Worm (Caenorhabditis elegans) whole organism, early embryonic: ENCODE measurements around the gene oac-21.

Source experiments
- F13C5.2 ChIP-seq: sonication (generic microtip); optimal IDR thresholded peaks from 2 replicates; lab custom pipeline; 2017; ENCODE audit warnings: mild to moderate bottlenecking, missing genetic modification characterization, inconsistent platforms, missing compliant biosample characterization
- aly-1 ChIP-seq: sonication (generic microtip); optimal IDR thresholded peaks from 2 replicates; lab custom pipeline; 2016; ENCODE audit warnings: missing genetic modification characterization, missing compliant biosample characterization
- ama-1 ChIP-seq: fragments of 150-350 bp; optimal IDR thresholded peaks from 2 replicates; lab custom pipeline; 2014
- ceh-13 ChIP-seq: fragments of 200-800 bp; sonication (Bioruptor generic); optimal IDR thresholded peaks from 2 replicates; lab custom pipeline; 2018; ENCODE audit warnings: mild to moderate bottlenecking, missing genetic modification characterization, missing compliant biosample characterization
- ceh-36 ChIP-seq: sonication (generic microtip); optimal IDR thresholded peaks from 2 replicates; lab custom pipeline; 2016; ENCODE audit warnings: missing genetic modification characterization, inconsistent platforms, missing compliant biosample characterization
- ets-7 ChIP-seq: sonication (generic microtip); optimal IDR thresholded peaks from 2 replicates; lab custom pipeline; 2016; ENCODE audit warnings: missing genotype, missing genetic modification characterization, missing compliant biosample characterization
- flt-1 ChIP-seq: fragments of 200-800 bp; sonication (Bioruptor generic); IDR thresholded peaks from 2 replicates; pipeline ENCODE4 v1.3.6; 2022; ENCODE audit warnings: missing genetic modification characterization, missing compliant biosample characterization
- hmbx-1 ChIP-seq: sonication (generic microtip); optimal IDR thresholded peaks from 2 replicates; lab custom pipeline; 2016; ENCODE audit warnings: mild to moderate bottlenecking, missing genetic modification characterization, missing compliant biosample characterization
- hmg-4 ChIP-seq: fragments of 200-800 bp; sonication (Bioruptor generic); optimal IDR thresholded peaks from 2 replicates; lab custom pipeline; 2018; ENCODE audit warnings: mild to moderate bottlenecking, missing genetic modification characterization, missing compliant biosample characterization
- hnd-1 ChIP-seq: sonication (generic microtip); optimal IDR thresholded peaks from 2 replicates; lab custom pipeline; 2016; ENCODE audit warnings: missing genetic modification characterization, missing compliant biosample characterization
- pes-1 ChIP-seq: fragments of 200-800 bp; sonication (Bioruptor generic); IDR thresholded peaks from 2 replicates; pipeline ENCODE4 v1.3.6; 2022; ENCODE audit warnings: missing genetic modification reagents, missing genetic modification characterization, missing compliant biosample characterization
- scrt-1 ChIP-seq: fragments of 200-800 bp; sonication (Bioruptor generic); IDR thresholded peaks from 2 replicates; pipeline ENCODE4 v1.3.6; 2022; ENCODE audit warnings: missing genetic modification characterization, missing compliant biosample characterization
- tbx-11 ChIP-seq: fragments of 200-800 bp; sonication (Bioruptor generic); IDR thresholded peaks from 2 replicates; pipeline ENCODE4 v1.3.6; 2022; ENCODE audit warnings: missing genetic modification characterization, missing compliant biosample characterization
- tra-4 ChIP-seq: sonication (generic microtip); optimal IDR thresholded peaks from 2 replicates; lab custom pipeline; 2017; ENCODE audit warnings: missing genetic modification characterization, missing compliant biosample characterization

Gene oac-21

DNA sequence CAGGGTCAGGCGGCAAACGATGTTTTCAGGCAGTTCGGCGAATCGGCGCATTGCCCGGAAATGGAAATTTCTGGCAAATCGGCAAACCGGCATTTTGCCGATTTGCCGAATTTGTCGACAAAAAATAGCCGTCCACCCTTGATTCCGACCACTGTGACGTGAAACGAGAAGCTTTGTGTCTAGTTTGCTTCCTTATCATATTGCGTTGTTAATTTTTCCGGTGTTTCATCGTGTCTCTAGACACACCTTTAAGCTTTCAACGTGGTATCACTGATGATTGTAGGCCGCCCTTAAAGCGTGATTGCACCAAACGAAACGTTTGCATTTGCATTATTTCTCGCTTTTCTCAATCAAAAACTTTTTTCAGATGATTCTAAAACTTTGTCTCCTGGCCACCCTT is 48.0 kb downstream of the oac-21 start, which contains the start of gene clec-71:
clec-71 (plus strand) TSS at position 362 of the 400 bp plus-strand sequence.
- TF ChIP-seq flt-1 (GFP tag; lab: Robert Waterston, UW) = no peak
- TF ChIP-seq hmbx-1 (tag; lab: Kevin White, UChicago) = no peak
- no peak for TF ChIP-seq hmg-4 (GFP tag; lab: Kevin White, UChicago)
- TF ChIP-seq ama-1 (lab: Kevin White, UChicago) = no peak
- no peak for TF ChIP-seq scrt-1 (GFP tag; lab: Robert Waterston, UW)
- TF ChIP-seq F13C5.2 (tag; lab: Kevin White, UChicago) = no peak
- no peak for TF ChIP-seq pes-1
- no peak for TF ChIP-seq hnd-1 (tag; lab: Kevin White, UChicago)
- no peak for TF ChIP-seq tbx-11 (GFP tag; lab: Robert Waterston, UW)

- TF ChIP-seq ets-7 (no peak), flt-1 (GFP tag; lab: Robert Waterston, UW) (no peak), pes-1 (no peak), tbx-11 (GFP tag; lab: Robert Waterston, UW) (no peak), scrt-1 (GFP tag; lab: Robert Waterston, UW) (no peak), ceh-13 (GFP tag; lab: Kevin White, UChicago) (no peak), tra-4 (tag; lab: Kevin White, UChicago) (no peak), hnd-1 (tag; lab: Kevin White, UChicago) (no peak), F13C5.2 (tag; lab: Kevin White, UChicago) (no peak), aly-1 (tag; lab: Kevin White, UChicago) (no peak), ama-1 (lab: Kevin White, UChicago) (no peak), ceh-36 (no peak)
Measured at ce11 chrIV:3941658-3942328, 52.7 kb downstream of the oac-21 start, which contains the start of gene clec-174. Gene clec-174, minus strand, starts transcription at chrIV:3941708.
